Worm (Caenorhabditis elegans) whole organism, L3 larva: ENCODE data around the gene lin-7.

Experiments used
- R02D3.7 ChIP-seq: fragments of 150-350 bp; optimal IDR thresholded peaks from 2 replicates; lab custom pipeline; 2014; ENCODE audit warnings: missing biosample characterization, missing genetic modification characterization
- ZK546.5 ChIP-seq: sonication (generic microtip); optimal IDR thresholded peaks from 2 replicates; lab custom pipeline; 2017; ENCODE audit warnings: missing biosample characterization, missing genetic modification characterization
- aly-2 ChIP-seq: fragments of 150-350 bp; optimal IDR thresholded peaks from 2 replicates; lab custom pipeline; 2014; ENCODE audit warnings: missing biosample characterization, missing genetic modification characterization
- ama-1 ChIP-seq: fragments of 150-350 bp; optimal IDR thresholded peaks from 2 replicates; lab custom pipeline; 2018
- ceh-16 ChIP-seq: sonication (generic microtip); optimal IDR thresholded peaks from 2 replicates; lab custom pipeline; 2017; ENCODE audit warnings: missing biosample characterization, missing genetic modification characterization
- ceh-28 ChIP-seq: fragments of 150-350 bp; optimal IDR thresholded peaks from 2 replicates; lab custom pipeline; 2014; ENCODE audit warnings: missing biosample characterization, missing genetic modification reagents, missing genetic modification characterization
- ceh-82 ChIP-seq: fragments of 150-350 bp; optimal IDR thresholded peaks from 2 replicates; lab custom pipeline; 2014; ENCODE audit warnings: missing biosample characterization, missing genetic modification characterization
- ceh-9 ChIP-seq: sonication (generic microtip); optimal IDR thresholded peaks from 2 replicates; lab custom pipeline; 2018; ENCODE audit warnings: missing biosample characterization, missing genetic modification characterization
- elt-1 ChIP-seq: fragments of 150-350 bp; optimal IDR thresholded peaks from 2 replicates; lab custom pipeline; 2014; ENCODE audit warnings: missing biosample characterization, missing genetic modification characterization
- elt-2 ChIP-seq: sonication (generic microtip); optimal IDR thresholded peaks from 2 replicates; lab custom pipeline; 2016; ENCODE audit warnings: missing genetic modification reagents, mild to moderate bottlenecking, missing genetic modification characterization, missing compliant biosample characterization
- fkh-10 ChIP-seq: sonication (generic microtip); optimal IDR thresholded peaks from 2 replicates; lab custom pipeline; 2017; ENCODE audit warnings: missing biosample characterization, missing genetic modification reagents, missing genetic modification characterization
- fkh-2 ChIP-seq: fragments of 150-350 bp; optimal IDR thresholded peaks from 2 replicates; lab custom pipeline; 2014; ENCODE audit warnings: missing biosample characterization, missing genetic modification reagents, missing genetic modification characterization
- fos-1 ChIP-seq: fragments of 150-350 bp; optimal IDR thresholded peaks from 2 replicates; lab custom pipeline; 2014; ENCODE audit warnings: missing biosample characterization, missing genetic modification characterization
- hmg-11 ChIP-seq: sonication (generic microtip); optimal IDR thresholded peaks from 2 replicates; lab custom pipeline; 2016; ENCODE audit warnings: missing genetic modification characterization, missing compliant biosample characterization
- lin-15B ChIP-seq: fragments of 150-350 bp; optimal IDR thresholded peaks from 2 replicates; lab custom pipeline; 2014; ENCODE audit warnings: missing biosample characterization, missing genetic modification characterization
- lin-39 ChIP-seq: fragments of 150-350 bp; optimal IDR thresholded peaks from 2 replicates; lab custom pipeline; 2018; ENCODE audit warnings: missing biosample characterization, missing genetic modification reagents, missing genetic modification characterization
- lsy-12 ChIP-seq: sonication (generic microtip); optimal IDR thresholded peaks from 2 replicates; lab custom pipeline; 2016; ENCODE audit warnings: mild to moderate bottlenecking, missing genetic modification characterization, missing compliant biosample characterization
- nfya-1 ChIP-seq: sonication (generic microtip); optimal IDR thresholded peaks from 2 replicates; lab custom pipeline; 2017; ENCODE audit warnings: missing genetic modification characterization, mild to moderate bottlenecking, missing compliant biosample characterization, antibody characterized with exemption, moderate library complexity; ENCODE audit not compliant: insufficient read depth
- nhr-12 ChIP-seq: fragments of 150-350 bp; optimal IDR thresholded peaks from 2 replicates; lab custom pipeline; 2014; ENCODE audit warnings: missing biosample characterization, missing genetic modification characterization
- nhr-237 ChIP-seq: fragments of 150-350 bp; optimal IDR thresholded peaks from 2 replicates; lab custom pipeline; 2014; ENCODE audit warnings: missing biosample characterization, missing genetic modification characterization
- nhr-25 ChIP-seq: sonication (generic microtip); optimal IDR thresholded peaks from 2 replicates; lab custom pipeline; 2017; ENCODE audit warnings: missing biosample characterization, missing genetic modification characterization
- nhr-28 ChIP-seq: fragments of 150-350 bp; optimal IDR thresholded peaks from 2 replicates; lab custom pipeline; 2014; ENCODE audit warnings: missing biosample characterization, missing genetic modification characterization
- nhr-43 ChIP-seq: sonication (generic microtip); optimal IDR thresholded peaks from 2 replicates; lab custom pipeline; 2016; ENCODE audit warnings: mild to moderate bottlenecking, missing genetic modification characterization, missing compliant biosample characterization; ENCODE audit not compliant: poor library complexity, severe bottlenecking
- nhr-67 ChIP-seq: fragments of 150-350 bp; optimal IDR thresholded peaks from 2 replicates; lab custom pipeline; 2014; ENCODE audit warnings: missing biosample characterization, missing genetic modification characterization
- nhr-76 ChIP-seq: fragments of 150-350 bp; sonication (generic microtip); optimal IDR thresholded peaks from 5 replicates; lab custom pipeline; 2014; ENCODE audit warnings: missing biosample characterization, missing genetic modification characterization
- nhr-77 ChIP-seq: fragments of 150-350 bp; optimal IDR thresholded peaks from 2 replicates; lab custom pipeline; 2014; ENCODE audit warnings: missing biosample characterization, missing genetic modification characterization
- pha-4 ChIP-seq: fragments of 150-350 bp; optimal IDR thresholded peaks from 2 replicates; lab custom pipeline; 2014; ENCODE audit warnings: missing biosample characterization, missing genetic modification reagents, missing genetic modification characterization
- skn-1 ChIP-seq: fragments of 150-350 bp; optimal IDR thresholded peaks from 2 replicates; lab custom pipeline; 2014; ENCODE audit warnings: missing biosample characterization, missing genetic modification characterization
- snpc-4 ChIP-seq: fragments of 150-350 bp; optimal IDR thresholded peaks from 2 replicates; lab custom pipeline; 2014; ENCODE audit warnings: missing biosample characterization, missing genetic modification characterization
- unc-62 ChIP-seq: fragments of 150-350 bp; sonication (generic microtip); optimal IDR thresholded peaks from 4 replicates; lab custom pipeline; 2014; ENCODE audit warnings: missing biosample characterization, missing genetic modification reagents, missing genetic modification characterization
- ztf-11 ChIP-seq: fragments of 150-350 bp; optimal IDR thresholded peaks from 2 replicates; lab custom pipeline; 2014; ENCODE audit warnings: missing biosample characterization, missing genetic modification characterization
- ztf-4 ChIP-seq: fragments of 150-350 bp; optimal IDR thresholded peaks from 2 replicates; lab custom pipeline; 2014; ENCODE audit warnings: missing biosample characterization, missing genetic modification characterization

The lin-7 gene

DNA sequence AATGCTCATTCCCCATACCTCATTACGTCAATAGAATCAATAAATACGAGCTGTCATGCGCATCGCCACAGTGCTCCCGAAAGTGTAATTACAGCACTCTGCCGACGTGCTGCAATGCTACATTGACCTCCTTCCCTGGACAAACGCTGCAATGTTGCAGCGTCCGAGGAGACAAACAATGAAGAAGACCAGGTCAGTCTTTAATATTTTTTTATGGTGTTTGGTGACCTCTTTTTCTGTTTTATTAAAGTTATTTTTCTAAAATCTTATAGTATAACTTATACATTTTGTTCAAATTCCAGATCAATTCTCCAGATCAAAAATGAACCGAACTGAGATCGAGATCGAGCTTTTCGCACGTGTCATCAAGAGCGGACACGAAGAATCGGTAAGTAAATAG, 32.2 kb upstream of the lin-7 start, which contains the start of gene sdz-26:
Gene sdz-26 (plus strand): TSS at position 301 of the 400 bp plus-strand sequence.
- TF ChIP-seq lin-39 (tag; lab: Kevin White, UChicago) (no peak), ceh-28 (tag; lab: Kevin White, UChicago) (no peak), R02D3.7 (tag; lab: Kevin White, UChicago) (no peak), nhr-25 (tag; lab: Kevin White, UChicago) (no peak), ceh-9 (no peak), hmg-11 (no peak), nhr-43 (tag; lab: Kevin White, UChicago) (no peak), ztf-11 (tag; lab: Kevin White, UChicago) (no peak), unc-62 (GFP tag; lab: Kevin White, UChicago) (no peak)

DNA sequence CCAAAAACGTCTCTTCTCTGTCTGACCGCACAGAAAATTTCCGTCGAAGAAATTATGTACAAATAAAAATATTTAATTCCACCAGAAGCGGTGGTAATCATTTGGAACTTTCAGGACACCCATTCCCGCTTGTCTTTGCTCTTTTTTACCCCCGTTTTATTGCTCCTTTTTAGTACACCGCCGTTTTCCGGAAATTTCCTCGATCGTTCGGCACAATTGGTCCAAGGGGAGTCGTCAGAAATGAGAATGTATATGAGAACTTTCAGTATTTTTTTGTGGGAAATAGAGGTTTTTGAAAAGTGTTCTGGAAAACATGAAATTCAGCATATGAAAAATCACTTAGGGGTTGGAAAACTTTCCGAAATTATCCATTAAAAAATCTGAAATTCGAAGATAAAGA, 31.6 kb upstream of the lin-7 start:
- TF ChIP-seq nhr-77 (tag; lab: Kevin White, UChicago) (no peak), lsy-12 (tag; lab: Kevin White, UChicago) (no peak), ztf-4 (tag; lab: Kevin White, UChicago) (no peak), skn-1 (tag; lab: Kevin White, UChicago) (no peak), ztf-11 (tag; lab: Kevin White, UChicago) (no peak), R02D3.7 (tag; lab: Kevin White, UChicago) (no peak), aly-2 (no peak)
- TF ChIP-seq, all 47 proteins: peak for 0

DNA sequence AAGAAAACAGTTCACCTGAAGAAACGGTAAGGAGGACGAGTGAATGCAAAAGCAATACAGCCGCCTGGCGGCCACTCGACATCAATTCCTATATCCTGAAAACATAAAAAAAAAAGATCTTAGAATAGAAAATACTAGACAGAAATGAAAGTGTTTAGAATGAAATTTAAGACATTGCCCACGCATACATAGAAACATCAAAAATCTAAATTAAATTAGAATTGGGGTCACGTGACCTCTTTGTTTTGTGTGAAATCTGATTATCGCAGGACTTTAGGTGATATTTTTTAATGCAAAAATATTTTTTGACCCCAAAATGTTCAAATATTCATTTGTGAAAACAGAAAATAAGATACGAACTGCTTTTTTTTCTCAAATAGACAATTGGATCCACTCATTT, 28.6 kb upstream of the lin-7 start, which contains the start of gene acr-20:
Gene acr-20 (minus strand): TSS at position 101 of the 400 bp plus-strand sequence.
- TF ChIP-seq hmg-11, result no peak
- TF ChIP-seq ama-1 (lab: Kevin White, UChicago), result no peak
- TF ChIP-seq nhr-12 (tag; lab: Kevin White, UChicago), result no peak
- TF ChIP-seq ZK546.5, result no peak
- TF ChIP-seq nhr-76, result no peak
- TF ChIP-seq unc-62 (GFP tag; lab: Kevin White, UChicago), result no peak
- no peak for TF ChIP-seq ztf-11 (tag; lab: Kevin White, UChicago)
- TF ChIP-seq ceh-16, result no peak
- TF ChIP-seq skn-1 (tag; lab: Kevin White, UChicago), result no peak

DNA sequence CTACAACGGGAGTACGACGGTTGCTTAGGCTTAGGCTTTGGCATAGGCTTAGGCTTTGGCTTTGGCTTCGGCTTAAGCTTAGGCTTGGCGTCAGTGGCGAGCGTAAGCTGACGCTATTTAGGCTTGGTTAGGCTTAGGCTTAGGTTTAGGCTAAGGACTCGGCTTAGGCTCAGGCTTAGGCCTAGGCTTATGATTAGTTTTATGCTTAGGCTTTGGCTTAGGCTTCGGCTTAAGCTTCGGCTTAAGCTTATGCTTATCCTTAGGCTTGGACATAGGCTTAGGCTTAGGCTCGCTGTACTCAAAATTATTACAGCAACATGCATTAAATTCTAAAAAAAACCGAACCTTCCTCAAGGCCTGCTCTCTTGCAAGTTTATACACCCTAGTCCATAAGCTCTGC, 25.4 kb upstream of the lin-7 start:
- no peak for TF ChIP-seq ceh-82 (tag; lab: Kevin White, UChicago)
- TF ChIP-seq ceh-16, result no peak
- no peak for TF ChIP-seq fkh-10 (GFP tag; lab: Kevin White, UChicago)
- TF ChIP-seq lin-15B (tag; lab: Kevin White, UChicago), result no peak
- TF ChIP-seq snpc-4, result no peak
- no peak for TF ChIP-seq nhr-43 (tag; lab: Kevin White, UChicago)
- TF ChIP-seq nhr-67 (tag; lab: Kevin White, UChicago), result no peak
- no peak for TF ChIP-seq nhr-237 (tag; lab: Kevin White, UChicago)
- no peak for TF ChIP-seq elt-1 (tag; lab: Kevin White, UChicago)
- TF ChIP-seq fkh-2 (tag; lab: Kevin White, UChicago), result no peak

DNA sequence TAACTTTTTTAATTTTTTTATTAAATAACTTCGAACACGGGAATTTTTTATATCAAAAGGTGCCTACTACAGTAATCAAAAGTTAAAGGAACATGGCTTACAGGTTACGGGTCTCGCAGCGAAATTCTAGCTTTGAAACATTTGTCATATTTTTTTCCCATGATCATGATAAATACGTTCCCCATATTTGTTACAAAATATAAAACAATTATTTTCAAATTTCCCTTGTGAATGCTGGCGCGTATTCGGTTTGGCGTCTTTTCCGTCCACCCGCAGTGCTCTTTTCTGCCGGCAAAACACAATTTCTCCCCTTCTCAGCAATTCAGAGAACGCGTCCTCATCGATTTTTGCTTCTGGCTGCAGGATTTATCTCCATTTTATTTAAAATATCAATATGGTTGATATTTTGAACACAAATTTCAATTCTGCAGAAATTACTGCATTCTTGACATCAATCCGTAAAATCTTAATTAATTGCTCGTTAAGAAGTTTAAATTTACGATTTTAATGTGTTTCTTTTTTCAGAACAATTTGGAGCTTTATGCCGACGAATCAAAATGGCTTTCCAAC, 16.1 kb upstream of the lin-7 start, which contains the start of gene imb-2:
Gene imb-2 (plus strand): TSS at position 520 of the 570 bp plus-strand sequence.
- TF ChIP-seq nhr-28 (tag; lab: Kevin White, UChicago) (no peak), ceh-82 (tag; lab: Kevin White, UChicago) (no peak), pha-4 (tag; lab: Kevin White, UChicago) (peak; percentile 77), hmg-11 (peak; percentile 66), R02D3.7 (tag; lab: Kevin White, UChicago) (no peak), elt-2 (peak; percentile 18), ceh-28 (tag; lab: Kevin White, UChicago) (peak; percentile 17), nfya-1 (tag; lab: Kevin White, UChicago) (peak; percentile 73), lin-39 (tag; lab: Kevin White, UChicago) (peak; percentile 71), unc-62 (GFP tag; lab: Kevin White, UChicago) (no peak), fos-1 (tag; lab: Kevin White, UChicago) (no peak), skn-1 (tag; lab: Kevin White, UChicago) (peak; percentile 13), lin-15B (tag; lab: Kevin White, UChicago) (peak; percentile 70)
- TF ChIP-seq, all 47 proteins: peak for 8
